Worm (Caenorhabditis elegans): ENCODE results near the gene F52D10.4.

DNA sequence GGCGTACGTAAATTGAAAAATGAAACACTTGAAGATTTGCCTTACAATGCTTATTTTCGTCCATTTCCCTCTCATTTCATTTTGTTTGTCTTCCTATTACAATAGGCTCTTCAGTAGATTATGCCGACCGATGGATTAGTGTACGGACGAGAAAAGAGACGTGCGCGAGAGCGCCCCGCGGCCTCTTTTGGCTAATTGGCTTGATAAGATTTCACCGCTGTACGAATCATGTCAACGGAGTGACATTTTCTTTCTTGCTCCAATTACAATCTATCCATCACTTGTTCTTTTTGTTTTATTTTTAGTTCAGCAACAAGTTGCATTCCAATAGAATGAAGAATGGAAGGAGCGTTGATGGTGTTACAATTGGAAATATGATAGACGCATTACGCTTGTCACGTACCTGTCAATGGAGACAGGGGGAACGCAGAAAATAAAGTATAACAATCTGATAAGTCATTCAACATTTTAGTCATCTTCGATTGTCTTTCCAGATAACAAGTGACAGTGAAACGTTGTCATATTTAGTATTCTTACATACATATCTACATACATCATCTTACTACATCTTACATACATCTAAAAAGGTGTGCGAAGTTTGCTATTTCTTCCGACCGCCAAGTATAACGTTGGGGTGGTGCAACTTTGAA is 9.0 kb upstream of the F52D10.4 start:
- TF ChIP-seq R02D3.7 (tag; optimal IDR thresholded peaks at IDR 0.05): no peak
- TF ChIP-seq nhr-237 (tag; optimal IDR thresholded peaks at IDR 0.05): no peak
- no peak for TF ChIP-seq rbr-2 (tag; optimal IDR thresholded peaks at IDR 0.05)
- no peak for TF ChIP-seq pha-4 (GFP tag; IDR thresholded peaks at IDR 0.05)
- TF ChIP-seq pha-4 (tag; optimal IDR thresholded peaks at IDR 0.05): no peak
- no peak for TF ChIP-seq fos-1 (tag; optimal IDR thresholded peaks at IDR 0.05)
- TF ChIP-seq nhr-102 (tag; optimal IDR thresholded peaks at IDR 0.05): no peak
- no peak for TF ChIP-seq snpc-4 (tag; optimal IDR thresholded peaks at IDR 0.05)
- TF ChIP-seq zag-1 (tag; optimal IDR thresholded peaks at IDR 0.05): no peak
- no peak for TF ChIP-seq egl-27 (tag; optimal IDR thresholded peaks at IDR 0.05)
- no peak for TF ChIP-seq zip-2 (tag; optimal IDR thresholded peaks at IDR 0.05)
- TF ChIP-seq nhr-28 (tag; optimal IDR thresholded peaks at IDR 0.05): no peak
- TF ChIP-seq tra-1 (GFP tag; IDR thresholded peaks at IDR 0.05): no peak; the same call in 1 of the 2 replicates
- TF ChIP-seq nhr-11 (tag; optimal IDR thresholded peaks at IDR 0.05): no peak
- no peak for TF ChIP-seq mdl-1 (tag; optimal IDR thresholded peaks at IDR 0.05)
